Fruit fly (Drosophila melanogaster) whole organism, embryonic: Measurements from ENCODE around the gene tws.

Source experiments
- ATbp ChIP-seq: fragments of 200-800 bp; sonication (Bioruptor generic); optimal IDR thresholded peaks from 2 replicates; lab custom pipeline; 2017; ENCODE audit warnings: missing biosample characterization, mild to moderate bottlenecking, missing genetic modification characterization, missing genetic modification reagents
- Awh ChIP-seq: fragments of 200-800 bp; sonication (Bioruptor generic); IDR thresholded peaks from 2 replicates; pipeline ENCODE4, ENCODE4 v1.3.6; 2022; ENCODE audit warnings: missing biosample characterization, missing genetic modification characterization
- C15 ChIP-seq: fragments of 200-800 bp; sonication (Bioruptor generic); IDR thresholded peaks from 3 replicates; pipeline ENCODE4 v1.3.6; 2022; ENCODE audit warnings: missing biosample characterization, missing genetic modification characterization
- CG11247 ChIP-seq: fragments of 200-800 bp; sonication (Bioruptor generic); IDR thresholded peaks from 2 replicates; pipeline ENCODE4 v1.3.6; 2022; ENCODE audit warnings: missing biosample characterization, missing genetic modification characterization
- CG11696 ChIP-seq: fragments of 200-800 bp; sonication (Bioruptor generic); IDR thresholded peaks from 2 replicates; pipeline ENCODE4 v1.3.6; 2022; ENCODE audit warnings: missing biosample characterization, missing genetic modification characterization
- CG12104 ChIP-seq: fragments of 200-800 bp; sonication (Bioruptor generic); optimal IDR thresholded peaks from 3 replicates; lab custom pipeline; 2016; ENCODE audit warnings: missing biosample characterization, missing genetic modification characterization
- CG12299 ChIP-seq: fragments of 200-800 bp; sonication (Bioruptor generic); optimal IDR thresholded peaks from 2 replicates; lab custom pipeline; 2018; ENCODE audit warnings: missing biosample characterization, mild to moderate bottlenecking, missing genetic modification characterization
- CG1233 ChIP-seq: fragments of 200-800 bp; sonication (Bioruptor generic); optimal IDR thresholded peaks from 4 replicates; lab custom pipeline; 2018; ENCODE audit warnings: missing biosample characterization, mild to moderate bottlenecking, missing genetic modification characterization
- CG12769 ChIP-seq: fragments of 200-800 bp; sonication (Bioruptor generic); optimal IDR thresholded peaks from 2 replicates; lab custom pipeline; 2019; ENCODE audit warnings: missing biosample characterization, mild to moderate bottlenecking, missing genetic modification characterization, moderate library complexity
- CG13775 ChIP-seq: fragments of 200-800 bp; sonication (Bioruptor generic); optimal IDR thresholded peaks from 3 replicates; lab custom pipeline; 2017; ENCODE audit warnings: missing biosample characterization, mild to moderate bottlenecking, missing genetic modification characterization
- CG15011 ChIP-seq: fragments of 200-800 bp; sonication (Bioruptor generic); optimal IDR thresholded peaks from 3 replicates; lab custom pipeline; 2018; ENCODE audit warnings: missing biosample characterization, mild to moderate bottlenecking, missing genetic modification characterization
- CG15269 ChIP-seq: fragments of 200-800 bp; sonication (Bioruptor generic); optimal IDR thresholded peaks from 2 replicates; lab custom pipeline; 2018; ENCODE audit warnings: missing biosample characterization, mild to moderate bottlenecking, missing genetic modification characterization, moderate library complexity
- CG17328 ChIP-seq: fragments of 200-800 bp; sonication (Bioruptor generic); IDR thresholded peaks from 2 replicates; pipeline ENCODE4 v1.3.6; 2022; ENCODE audit warnings: missing biosample characterization, missing genetic modification characterization
- CG2129 ChIP-seq: fragments of 200-800 bp; sonication (Bioruptor generic); IDR thresholded peaks from 2 replicates; pipeline ENCODE4 v1.3.6; 2022; ENCODE audit warnings: missing biosample characterization, missing genetic modification characterization; ENCODE audit not compliant: partially characterized antibody
- CG3163 ChIP-seq: fragments of 200-800 bp; sonication (Bioruptor generic); optimal IDR thresholded peaks from 3 replicates; lab custom pipeline; 2016; ENCODE audit warnings: missing biosample characterization, missing genetic modification characterization
- CG3726 ChIP-seq: fragments of 200-800 bp; sonication (Bioruptor generic); IDR thresholded peaks from 3 replicates; pipeline ENCODE4, ENCODE4 v1.3.6; 2022; ENCODE audit warnings: missing biosample characterization, missing genetic modification characterization
- CG4360 ChIP-seq: fragments of 200-800 bp; sonication (Bioruptor generic); IDR thresholded peaks from 2 replicates; pipeline ENCODE4 v1.3.6; 2022; ENCODE audit warnings: missing biosample characterization, missing genetic modification characterization
- CG6175 ChIP-seq: fragments of 200-800 bp; sonication (Bioruptor generic); IDR thresholded peaks from 3 replicates; pipeline ENCODE4 v1.3.6; 2022; ENCODE audit warnings: missing biosample characterization, missing genetic modification characterization
- CG6254 ChIP-seq: fragments of 200-800 bp; sonication (Bioruptor generic); optimal IDR thresholded peaks from 3 replicates; lab custom pipeline; 2017; ENCODE audit warnings: mild to moderate bottlenecking, missing biosample characterization, missing genetic modification reagents, missing genetic modification characterization
- CG6765 ChIP-seq: fragments of 200-800 bp; sonication (Bioruptor generic); optimal IDR thresholded peaks from 3 replicates; lab custom pipeline; 2017; ENCODE audit warnings: missing biosample characterization, mild to moderate bottlenecking, missing genetic modification characterization
- CG7556 ChIP-seq: fragments of 200-800 bp; sonication (Bioruptor generic); optimal IDR thresholded peaks from 2 replicates; lab custom pipeline; 2017; ENCODE audit warnings: missing biosample characterization, mild to moderate bottlenecking, missing genetic modification characterization
- CG7928 ChIP-seq: fragments of 200-800 bp; sonication (Bioruptor generic); optimal IDR thresholded peaks from 2 replicates; lab custom pipeline; 2017; ENCODE audit warnings: missing biosample characterization, mild to moderate bottlenecking, missing genetic modification characterization
- CG8765 ChIP-seq: fragments of 200-800 bp; sonication (Bioruptor generic); IDR thresholded peaks from 2 replicates; pipeline ENCODE4 v1.3.6; 2022; ENCODE audit warnings: missing biosample characterization, missing genetic modification characterization
- CG9437 ChIP-seq: fragments of 200-800 bp; sonication (Bioruptor generic); optimal IDR thresholded peaks from 2 replicates; lab custom pipeline; 2018; ENCODE audit warnings: missing biosample characterization, mild to moderate bottlenecking, missing genetic modification characterization
- CG9727 ChIP-seq: fragments of 200-800 bp; sonication (Bioruptor generic); optimal IDR thresholded peaks from 3 replicates; lab custom pipeline; 2017; ENCODE audit warnings: missing biosample characterization, mild to moderate bottlenecking, missing genetic modification characterization
- CG9932 ChIP-seq: fragments of 200-800 bp; sonication (Bioruptor generic); IDR thresholded peaks from 2 replicates; pipeline ENCODE4 v1.3.6; 2022; ENCODE audit warnings: missing biosample characterization, missing genetic modification characterization
- Chrac-16 ChIP-seq: fragments of 200-800 bp; sonication (Bioruptor generic); optimal IDR thresholded peaks from 3 replicates; lab custom pipeline; 2016; ENCODE audit warnings: missing biosample characterization, missing genetic modification characterization
- Dp ChIP-seq: fragments of 200-800 bp; sonication (Bioruptor generic); optimal IDR thresholded peaks from 2 replicates; lab custom pipeline; 2018; ENCODE audit warnings: missing biosample characterization, mild to moderate bottlenecking, missing genetic modification characterization, moderate library complexity
- Drgx ChIP-seq: fragments of 200-800 bp; sonication (Bioruptor generic); IDR thresholded peaks from 2 replicates; pipeline ENCODE4 v1.3.6; 2022; ENCODE audit warnings: missing biosample characterization, missing genetic modification characterization
- Eip74EF ChIP-seq, 2 experiments: fragments of 200-800 bp in 1 of 2; fragments of >200 bp in 1 of 2; sonication (Bioruptor generic) in 1 of 2; optimal IDR thresholded peaks; 2 replicates each; lab custom pipeline; 2017 to 2019; ENCODE audit warnings: missing biosample characterization in 2 of 2, missing genetic modification characterization in 2 of 2, mild to moderate bottlenecking in 1 of 2, moderate library complexity in 1 of 2
- HHEX ChIP-seq: fragments of 200-800 bp; sonication (Bioruptor generic); optimal IDR thresholded peaks from 3 replicates; lab custom pipeline; 2017; ENCODE audit warnings: missing biosample characterization, mild to moderate bottlenecking, missing genetic modification characterization, missing genetic modification reagents
- Hey ChIP-seq: fragments of 200-800 bp; sonication (Bioruptor generic); optimal IDR thresholded peaks from 3 replicates; lab custom pipeline; 2018; ENCODE audit warnings: missing biosample characterization, mild to moderate bottlenecking, missing genetic modification characterization
- Max ChIP-seq: fragments of 200-800 bp; sonication (Bioruptor generic); optimal IDR thresholded peaks from 2 replicates; lab custom pipeline; 2016; ENCODE audit warnings: missing biosample characterization, mild to moderate bottlenecking, missing genetic modification characterization
- Meics ChIP-seq: fragments of 200-800 bp; sonication (Bioruptor generic); optimal IDR thresholded peaks from 2 replicates; lab custom pipeline; 2017; ENCODE audit warnings: missing biosample characterization, mild to moderate bottlenecking, missing genetic modification characterization
- Sin3A ChIP-seq: fragments of >200 bp; optimal IDR thresholded peaks from 2 replicates; lab custom pipeline; 2018
- TFAM ChIP-seq: fragments of 200-800 bp; sonication (Bioruptor generic); optimal IDR thresholded peaks from 2 replicates; lab custom pipeline; 2017; ENCODE audit warnings: missing biosample characterization, missing genetic modification characterization, inconsistent platforms
- al ChIP-seq: fragments of 200-800 bp; sonication (Bioruptor generic); IDR thresholded peaks from 2 replicates; pipeline ENCODE4 v1.3.6; 2022; ENCODE audit warnings: missing biosample characterization, missing genetic modification characterization
- bsh ChIP-seq, 2 experiments: fragments of 200-800 bp; sonication (Bioruptor generic); optimal IDR thresholded peaks; 2 replicates each; lab custom pipeline; 2017 to 2018; ENCODE audit warnings: mild to moderate bottlenecking in 2 of 2, missing biosample characterization in 2 of 2, missing genetic modification characterization in 2 of 2, moderate library complexity in 1 of 2
- dati ChIP-seq: fragments of 200-800 bp; sonication (Bioruptor generic); IDR thresholded peaks from 2 replicates; pipeline ENCODE4 v1.3.6; 2022; ENCODE audit warnings: missing biosample characterization, missing genetic modification characterization
- disco-r ChIP-seq: fragments of 200-800 bp; sonication (Bioruptor generic); optimal IDR thresholded peaks from 2 replicates; lab custom pipeline; 2016; ENCODE audit warnings: missing biosample characterization, missing genetic modification characterization
- fd102C ChIP-seq: fragments of 200-800 bp; sonication (Bioruptor generic); optimal IDR thresholded peaks from 2 replicates; lab custom pipeline; 2018; ENCODE audit warnings: missing biosample characterization, mild to moderate bottlenecking, missing genetic modification characterization, moderate library complexity
- fu2 ChIP-seq: fragments of 200-800 bp; sonication (Bioruptor generic); optimal IDR thresholded peaks from 2 replicates; lab custom pipeline; 2016; ENCODE audit warnings: missing biosample characterization, missing genetic modification characterization
- grau ChIP-seq: fragments of 200-800 bp; optimal IDR thresholded peaks from 3 replicates; lab custom pipeline; 2019; ENCODE audit warnings: missing biosample characterization, mild to moderate bottlenecking, missing genetic modification characterization, moderate library complexity
- lbe ChIP-seq: fragments of 200-800 bp; sonication (Bioruptor generic); optimal IDR thresholded peaks from 2 replicates; lab custom pipeline; 2016; ENCODE audit warnings: missing biosample characterization, mild to moderate bottlenecking, missing genetic modification characterization
- onecut ChIP-seq: fragments of 200-800 bp; sonication (Bioruptor generic); IDR thresholded peaks from 2 replicates; pipeline ENCODE4 v1.3.6; 2022; ENCODE audit warnings: missing biosample characterization, missing genetic modification characterization
- pros ChIP-seq: fragments of 200-800 bp; sonication (Bioruptor generic); optimal IDR thresholded peaks from 3 replicates; lab custom pipeline; 2019; ENCODE audit warnings: missing biosample characterization, mild to moderate bottlenecking, missing genetic modification characterization, moderate library complexity
- pum ChIP-seq: fragments of 200-800 bp; sonication (Bioruptor generic); optimal IDR thresholded peaks from 2 replicates; lab custom pipeline; 2016; ENCODE audit warnings: missing biosample characterization, missing genetic modification characterization
- schlank ChIP-seq: fragments of 200-800 bp; sonication (Bioruptor generic); optimal IDR thresholded peaks from 2 replicates; lab custom pipeline; 2018; ENCODE audit warnings: missing biosample characterization, mild to moderate bottlenecking, missing genetic modification characterization
- wek ChIP-seq: fragments of 200-800 bp; sonication (Bioruptor generic); optimal IDR thresholded peaks from 3 replicates; lab custom pipeline; 2018; ENCODE audit warnings: missing biosample characterization, mild to moderate bottlenecking, missing genetic modification characterization, moderate library complexity
- z ChIP-seq: fragments of 200-800 bp; sonication (Bioruptor generic); IDR thresholded peaks from 3 replicates; pipeline ENCODE4 v1.3.6; 2022; ENCODE audit warnings: missing biosample characterization, missing genetic modification characterization
- zen ChIP-seq: fragments of 200-800 bp; sonication (Bioruptor generic); optimal IDR thresholded peaks from 3 replicates; lab custom pipeline; 2018; ENCODE audit warnings: missing biosample characterization, mild to moderate bottlenecking, missing genetic modification characterization, moderate library complexity
- zen2 ChIP-seq: fragments of 200-800 bp; sonication (Bioruptor generic); IDR thresholded peaks from 3 replicates; pipeline ENCODE4 v1.3.6; 2022; ENCODE audit warnings: missing biosample characterization, missing genetic modification characterization; ENCODE audit not compliant: partially characterized antibody

Gene tws

dm6 chr3R:10150555-10150954 is 11.0 kb upstream of the tws start (continued):
- no peak for TF ChIP-seq Eip74EF (GFP tag; optimal IDR thresholded peaks at IDR 0.05; lab: Kevin White, UChicago)
- TF ChIP-seq CG11247 (GFP tag; lab: Robert Waterston, UW) = no peak
- no peak for TF ChIP-seq C15 (GFP tag; lab: Robert Waterston, UW)
- no peak for TF ChIP-seq pros (GFP tag; lab: Kevin White, UChicago)
- no peak for TF ChIP-seq CG7928
- no peak for TF ChIP-seq grau
- TF ChIP-seq CG3726 (GFP tag; lab: Robert Waterston, UW) = no peak
- no peak for TF ChIP-seq zen
- no peak for TF ChIP-seq CG6254 (GFP tag; lab: Kevin White, UChicago)
- TF ChIP-seq Awh = peak; percentile 60; the same call in 1 of the 2 replicates
- TF ChIP-seq lbe (GFP tag; lab: Kevin White, UChicago) = no peak
- no peak for TF ChIP-seq Meics (GFP tag; lab: Kevin White, UChicago)
- no peak for TF ChIP-seq zen2
- no peak for TF ChIP-seq z (GFP tag; lab: Robert Waterston, UW)
- TF ChIP-seq Drgx (GFP tag; lab: Robert Waterston, UW) = 0 out of 2 replicates have a peak, but pooled peaks have one; percentile 7
- TF ChIP-seq CG13775 (GFP tag; lab: Kevin White, UChicago) = no peak
- TF ChIP-seq HHEX = no peak
- TF ChIP-seq ATbp (GFP tag; lab: Kevin White, UChicago) = peak; percentile 80
- no peak for TF ChIP-seq CG7556
- TF ChIP-seq Max (GFP tag; lab: Kevin White, UChicago) = no peak
- peak; percentile 30 for TF ChIP-seq CG15269
- TF ChIP-seq CG6765 (GFP tag; lab: Kevin White, UChicago) = no peak
- no peak for TF ChIP-seq Chrac-16
- TF ChIP-seq CG12104 (GFP tag; lab: Kevin White, UChicago) = no peak
- TF ChIP-seq onecut (GFP tag; lab: Robert Waterston, UW) = 0 out of 2 replicates have a peak, but pooled peaks have one; percentile 13
- TF ChIP-seq CG9727 (GFP tag; lab: Kevin White, UChicago) = no peak
- TF ChIP-seq CG11696 (GFP tag; lab: Robert Waterston, UW) = no peak
- TF ChIP-seq CG8765 (GFP tag; lab: Robert Waterston, UW) = no peak
- no peak for TF ChIP-seq CG15011 (GFP tag; lab: Kevin White, UChicago)
- TF ChIP-seq CG1233 = no peak
- TF ChIP-seq dati = no peak
- TF ChIP-seq CG6175 (GFP tag; lab: Robert Waterston, UW) = no peak
- TF ChIP-seq CG9437 (GFP tag; lab: Kevin White, UChicago) = no peak
- no peak for TF ChIP-seq CG9932 (GFP tag; lab: Robert Waterston, UW)
- TF ChIP-seq fd102C (GFP tag; lab: Kevin White, UChicago) = no peak
- TF ChIP-seq wek = peak; percentile 49
- no peak for TF ChIP-seq CG12299 (tag; lab: Kevin White, UChicago)
- no peak for TF ChIP-seq CG2129 (GFP tag; lab: Robert Waterston, UW)
- TF ChIP-seq fu2 (GFP tag; lab: Kevin White, UChicago) = no peak
- TF ChIP-seq CG3163 (GFP tag; lab: Kevin White, UChicago) = peak; percentile 5
- TF ChIP-seq bsh (GFP tag; optimal IDR thresholded peaks at IDR 0.05; lab: Kevin White, UChicago) = peak in 1 of 2 experiments; percentile 12
- no peak for TF ChIP-seq pum (GFP tag; lab: Kevin White, UChicago)
- no peak for TF ChIP-seq Sin3A (lab: Kevin White, UChicago)
- TF ChIP-seq al (GFP tag; lab: Robert Waterston, UW) = no peak
- peak; percentile 53 for TF ChIP-seq CG4360 (GFP tag; lab: Robert Waterston, UW)
- no peak for TF ChIP-seq Dp
- no peak for TF ChIP-seq Hey (tag; lab: Kevin White, UChicago)
- TF ChIP-seq CG17328 (GFP tag; lab: Robert Waterston, UW) = no peak
- no peak for TF ChIP-seq TFAM (GFP tag; lab: Kevin White, UChicago)
- TF ChIP-seq schlank = no peak
- no peak for TF ChIP-seq disco-r (GFP tag; lab: Kevin White, UChicago)
- no peak for TF ChIP-seq CG12769 (tag; lab: Kevin White, UChicago)
